Worm (Caenorhabditis elegans) whole organism, L4 larva: ENCODE data around the gene C14C11.2.

Experiments
- ctbp-1 ChIP-seq: fragments of 200-800 bp; sonication (Bioruptor generic); IDR thresholded peaks from 2 replicates; pipeline ENCODE4 v1.3.6; 2022; ENCODE audit warnings: missing genetic modification reagents, missing genetic modification characterization, missing compliant biosample characterization
- daf-8 ChIP-seq: fragments of 200-800 bp; sonication (Bioruptor generic); IDR thresholded peaks from 2 replicates; pipeline ENCODE4 v1.3.6; 2022; ENCODE audit warnings: missing genetic modification characterization, missing compliant biosample characterization
- mdl-1 ChIP-seq, 2 experiments: fragments of 150-350 bp in 1 of 2; sonication (generic microtip) in 1 of 2; optimal IDR thresholded peaks; 2 replicates each; lab custom pipeline; 2014 to 2017; ENCODE audit warnings: missing biosample characterization in 2 of 2, missing genetic modification characterization in 2 of 2
- unc-130 ChIP-seq: sonication (generic microtip); optimal IDR thresholded peaks from 2 replicates; lab custom pipeline; 2016; ENCODE audit warnings: missing genetic modification reagents, missing genetic modification characterization, missing compliant biosample characterization

- TF ChIP-seq ctbp-1 (GFP tag; lab: Robert Waterston, UW): no peak
- no peak for TF ChIP-seq mdl-1 (tag; optimal IDR thresholded peaks at IDR 0.05; lab: Kevin White, UChicago)
- no peak for TF ChIP-seq daf-8 (GFP tag; lab: Robert Waterston, UW)
- no peak for TF ChIP-seq unc-130 (GFP tag; lab: Kevin White, UChicago)
Measured at ce11 chrV:5708331-5708730, 47.4 kb downstream of the C14C11.2 start.
